Fruit fly (Drosophila melanogaster) Kc167 (cell line): ENCODE data around the gene CG2772.

Source experiments
- h ChIP-seq: fragments of >200 bp; optimal IDR thresholded peaks from 3 replicates; lab custom pipeline; 2018; ENCODE audit warnings: missing external identifiers
- psq ChIP-seq: fragments of >200 bp; optimal IDR thresholded peaks from 2 replicates; lab custom pipeline; 2017; ENCODE audit warnings: missing external identifiers

DNA sequence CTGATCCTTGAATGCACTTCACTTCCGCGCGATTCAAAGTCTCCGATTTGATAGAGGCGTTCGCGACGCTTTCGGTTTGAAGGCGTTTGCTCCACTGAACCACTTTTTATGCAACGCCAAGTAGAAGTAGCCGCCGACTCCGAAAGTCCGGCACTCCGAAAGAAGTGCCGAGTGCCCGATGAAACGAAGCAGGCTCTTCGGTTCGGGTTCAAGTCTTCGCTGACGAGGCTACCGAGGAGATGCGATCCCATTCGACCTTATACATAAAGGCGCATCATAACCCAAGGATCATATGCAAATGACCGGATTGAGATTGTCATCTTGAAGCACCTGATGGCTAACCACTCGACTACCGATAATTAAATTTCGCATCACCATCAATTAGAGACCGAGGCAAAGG lies 45.2 kb downstream of the CG2772 start, which contains the start of gene CG15414:
- TF ChIP-seq psq (lab: Kevin White, UChicago) (no peak), h (lab: Kevin White, UChicago) (no peak)
